Fruit fly (Drosophila melanogaster) whole organism: ENCODE data around the gene RhoGAP16F.

Source experiments
- CG8478 ChIP-seq: fragments of >200 bp; optimal IDR thresholded peaks from 2 replicates; lab custom pipeline; 2018; ENCODE audit warnings: inconsistent platforms
- Dll ChIP-seq: fragments of >200 bp; optimal IDR thresholded peaks from 2 replicates; lab custom pipeline; 2017
- EcR ChIP-seq, 2 experiments: fragments of >200 bp; optimal IDR thresholded peaks; 2 replicates each; lab custom pipeline; 2017; ENCODE audit warnings: missing biosample characterization in 2 of 2, missing genetic modification characterization in 2 of 2, missing genetic modification reagents in 2 of 2
- psq ChIP-seq: fragments of >200 bp; optimal IDR thresholded peaks from 2 replicates; lab custom pipeline; 2017
- usp ChIP-seq: fragments of >200 bp; optimal IDR thresholded peaks from 2 replicates; lab custom pipeline; 2017; ENCODE audit warnings: missing biosample characterization, missing genetic modification characterization, mixed read lengths

- TF ChIP-seq Dll: no peak
- no peak for TF ChIP-seq CG8478 (lab: Kevin White, UChicago)
- no peak for TF ChIP-seq EcR (GFP tag; optimal IDR thresholded peaks at IDR 0.05; lab: Kevin White, UChicago)
- TF ChIP-seq psq (lab: Kevin White, UChicago): no peak
- no peak for TF ChIP-seq usp (GFP tag; lab: Kevin White, UChicago)
Observed at dm6 chrX:18101778-18102177, 8.8 kb downstream of the RhoGAP16F start, which contains the start of gene Taf8.
